Fruit fly (Drosophila melanogaster): ENCODE results near the gene scpr-A.

scpr-A gene

DNA sequence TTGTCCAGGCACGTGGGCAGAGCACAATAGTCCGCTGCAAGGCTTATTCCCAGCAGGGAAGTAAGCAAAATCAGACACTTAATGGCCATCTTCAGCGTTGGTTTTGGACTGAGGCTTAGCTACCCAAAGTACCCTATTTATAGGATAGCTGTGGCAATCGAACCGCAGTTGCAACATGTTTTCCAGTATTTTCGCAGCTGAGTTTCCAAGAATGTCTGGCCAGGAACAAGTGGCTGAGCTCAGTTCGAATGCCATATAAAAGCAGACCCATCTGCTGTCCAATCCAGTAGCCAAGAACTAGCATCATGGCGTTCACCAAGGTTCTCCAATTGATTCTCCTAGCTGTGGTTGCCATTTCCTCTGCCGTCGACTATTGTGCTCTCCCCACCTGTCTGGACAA lies at the start of gene scpr-A, which contains the start of gene scpr-B:
Gene scpr-A (plus strand): TSS at position 293 of the 400 bp plus-strand sequence.
Gene scpr-B (minus strand): TSS at position 101 of the 400 bp plus-strand sequence.
- TF ChIP-seq psq (GFP tag; optimal IDR thresholded peaks at IDR 0.05) (no peak), tai (GFP tag; optimal IDR thresholded peaks at IDR 0.05) (no peak), br (GFP tag; optimal IDR thresholded peaks at IDR 0.05) (no peak), Hr78 (GFP tag; optimal IDR thresholded peaks at IDR 0.05) (no peak), brk (GFP tag; optimal IDR thresholded peaks at IDR 0.05) (no peak), CrebA (GFP tag; optimal IDR thresholded peaks at IDR 0.05; ENCODE audit: borderline replicate concordance) (no peak), Mio (GFP tag; optimal IDR thresholded peaks at IDR 0.05) (no peak), pan (optimal IDR thresholded peaks at IDR 0.05) (no peak), Dif (GFP tag; optimal IDR thresholded peaks at IDR 0.05; ENCODE audit: partially characterized antibody) (no peak), Myc (optimal IDR thresholded peaks at IDR 0.05) (no peak), usp (GFP tag; optimal IDR thresholded peaks at IDR 0.05) (no peak), HLH106 (tag; optimal IDR thresholded peaks at IDR 0.05) (no peak), dmrt93B (GFP tag; optimal IDR thresholded peaks at IDR 0.05) (no peak), N (GFP tag; optimal IDR thresholded peaks at IDR 0.05) (no peak), h (GFP tag; optimal IDR thresholded peaks at IDR 0.05) (no peak), OdsH (GFP tag; optimal IDR thresholded peaks at IDR 0.05) (no peak)

- TF ChIP-seq br (GFP tag; optimal IDR thresholded peaks at IDR 0.05) = no peak
- TF ChIP-seq N (GFP tag; optimal IDR thresholded peaks at IDR 0.05) = no peak
- no peak for TF ChIP-seq Abd-B (GFP tag; optimal IDR thresholded peaks at IDR 0.05)
- TF ChIP-seq Rel (GFP tag; optimal IDR thresholded peaks at IDR 0.05) = no peak
- no peak for TF ChIP-seq Rel (tag; optimal IDR thresholded peaks at IDR 0.05)
These were observed 45.2 kb upstream of the scpr-A start, which contains the start of gene CG18577 for dm6 chr3R:11195792-11196191. TSS of gene CG18577 (plus strand) at chr3R:11196092.

- TF ChIP-seq GATAd (GFP tag; optimal IDR thresholded peaks at IDR 0.05) (peak; percentile 64), Dfd (GFP tag; optimal IDR thresholded peaks at IDR 0.05) (peak; percentile 99), ey (GFP tag; optimal IDR thresholded peaks at IDR 0.05) (peak; percentile 90), woc (GFP tag; optimal IDR thresholded peaks at IDR 0.05) (peak; percentile 92), usp (GFP tag; optimal IDR thresholded peaks at IDR 0.05) (no peak), sage (GFP tag; optimal IDR thresholded peaks at IDR 0.05) (peak; percentile 72), OdsH (GFP tag; optimal IDR thresholded peaks at IDR 0.05) (peak; percentile 96), Myc (optimal IDR thresholded peaks at IDR 0.05) (no peak), h (GFP tag; optimal IDR thresholded peaks at IDR 0.05) (peak; percentile 95), dl (GFP tag; optimal IDR thresholded peaks at IDR 0.05; ENCODE audit: insufficient read depth in 1 of 2, partially characterized antibody in 2 of 2) (no peak), CG9705 (GFP tag; optimal IDR thresholded peaks at IDR 0.05) (peak; percentile 94), fru (GFP tag; optimal IDR thresholded peaks at IDR 0.05) (peak; percentile 96), br (GFP tag; optimal IDR thresholded peaks at IDR 0.05) (peak; percentile 90), pan (optimal IDR thresholded peaks at IDR 0.05) (no peak), Vsx2 (GFP tag; optimal IDR thresholded peaks at IDR 0.05; ENCODE audit: partially characterized antibody) (no peak), foxo (GFP tag; optimal IDR thresholded peaks at IDR 0.05) (peak in 1 of 2 experiments; percentile 96), Hnf4 (GFP tag; optimal IDR thresholded peaks at IDR 0.05) (peak; percentile 72), dsf (GFP tag; optimal IDR thresholded peaks at IDR 0.05; ENCODE audit: borderline replicate concordance) (peak; percentile 80), Sp1 (GFP tag; optimal IDR thresholded peaks at IDR 0.05) (peak; percentile 99), jim (GFP tag; optimal IDR thresholded peaks at IDR 0.05) (no peak), psq (GFP tag; optimal IDR thresholded peaks at IDR 0.05) (peak; percentile 98), tai (GFP tag; optimal IDR thresholded peaks at IDR 0.05) (peak; percentile 73), sv (GFP tag; optimal IDR thresholded peaks at IDR 0.05) (peak; percentile 95), Rel (GFP tag; optimal IDR thresholded peaks at IDR 0.05) (peak; percentile 73), Rel (tag; optimal IDR thresholded peaks at IDR 0.05) (peak; percentile 65), dmrt93B (GFP tag; optimal IDR thresholded peaks at IDR 0.05) (peak; percentile 98), Jra (GFP tag; optimal IDR thresholded peaks at IDR 0.05) (no peak), N (GFP tag; optimal IDR thresholded peaks at IDR 0.05) (no peak), Dif (GFP tag; optimal IDR thresholded peaks at IDR 0.05; ENCODE audit: partially characterized antibody) (peak; percentile 4), CrebA (GFP tag; optimal IDR thresholded peaks at IDR 0.05; ENCODE audit: borderline replicate concordance) (no peak), rgr (GFP tag; optimal IDR thresholded peaks at IDR 0.05) (peak; percentile 94), brk (GFP tag; optimal IDR thresholded peaks at IDR 0.05) (peak; percentile 88), HLH106 (tag; optimal IDR thresholded peaks at IDR 0.05) (peak; percentile 95)
These were observed 44.2 kb upstream of the scpr-A start for dm6 chr3R:11196648-11197388.

Data from whole organism, wandering third instar larva.